Worm (Caenorhabditis elegans): ENCODE results near the gene rsp-8.

rsp-8 gene

ce11 chrIII:11834168-11834567, 8.0 kb downstream of the rsp-8 start:
- peak; percentile 42 for TF ChIP-seq rbr-2 (tag; optimal IDR thresholded peaks at IDR 0.05)
- no peak for TF ChIP-seq ZK337.2 (GFP tag; IDR thresholded peaks at IDR 0.05)
- TF ChIP-seq hlh-11 (tag; optimal IDR thresholded peaks at IDR 0.05), result peak; percentile 75
- peak; percentile 35 for TF ChIP-seq aha-1 (tag)
- TF ChIP-seq nhr-10 (tag; optimal IDR thresholded peaks at IDR 0.05), result peak; percentile 3
- TF ChIP-seq mdl-1 (tag; optimal IDR thresholded peaks at IDR 0.05), result peak in 1 of 2 experiments; percentile 33
- no peak for TF ChIP-seq duxl-1 (tag; optimal IDR thresholded peaks at IDR 0.05; ENCODE audit: poor library complexity)
- TF ChIP-seq daf-16 (GFP tag; optimal IDR thresholded peaks at IDR 0.05), result peak in 1 of 2 experiments; percentile 79
- no peak for TF ChIP-seq daf-16 (tag; optimal IDR thresholded peaks at IDR 0.05)
- TF ChIP-seq mxl-3 (GFP tag; optimal IDR thresholded peaks at IDR 0.05), result peak; percentile 14
- TF ChIP-seq lsy-2 (tag; optimal IDR thresholded peaks at IDR 0.05), result peak in 1 of 2 experiments; percentile 30
- TF ChIP-seq hlh-30 (tag; optimal IDR thresholded peaks at IDR 0.05; ENCODE audit: insufficient read depth), result peak; percentile 20
- TF ChIP-seq ceh-44 (GFP tag; IDR thresholded peaks at IDR 0.05), result no peak
- 0 out of 2 replicates have a peak, but pooled peaks have one; percentile 3 for TF ChIP-seq lin-38 (GFP tag; IDR thresholded peaks at IDR 0.05)

DNA sequence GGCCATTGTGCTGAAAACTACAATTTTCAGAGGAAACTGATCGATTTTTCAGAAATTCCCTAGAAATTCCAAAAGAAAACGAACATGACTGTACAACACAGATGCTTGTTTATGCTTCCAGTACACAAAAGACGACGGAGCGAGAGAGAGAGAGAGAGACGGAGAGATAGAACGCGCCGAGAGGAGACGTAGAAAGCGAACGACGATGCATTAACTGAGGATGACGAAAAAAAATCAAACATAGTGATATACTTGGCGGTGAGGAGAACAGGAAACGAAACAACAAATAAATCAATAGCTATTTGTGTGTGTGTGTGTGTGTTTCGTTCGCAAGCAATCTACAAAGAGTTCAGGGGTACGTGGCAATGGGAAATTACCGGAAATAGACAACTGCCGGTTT, 8.6 kb downstream of the rsp-8 start:
- TF ChIP-seq Y105C5A.15 (GFP tag; IDR thresholded peaks at IDR 0.05) (no peak), zfp-3 (GFP tag; conservative IDR thresholded peaks at IDR 0.05) (no peak), dmd-8 (GFP tag; IDR thresholded peaks at IDR 0.05) (no peak), nhr-6 (tag; optimal IDR thresholded peaks at IDR 0.05) (peak; percentile 51), unc-130 (GFP tag; optimal IDR thresholded peaks at IDR 0.05) (no peak), dve-1 (tag; optimal IDR thresholded peaks at IDR 0.05; ENCODE audit: insufficient read depth) (peak; percentile 52), aha-1 (tag) (peak; percentile 62), lin-1 (GFP tag; IDR thresholded peaks at IDR 0.05) (no peak), nhr-237 (tag; optimal IDR thresholded peaks at IDR 0.05) (no peak), lin-38 (GFP tag; IDR thresholded peaks at IDR 0.05) (no peak), nhr-10 (tag; optimal IDR thresholded peaks at IDR 0.05) (no peak), mxl-3 (GFP tag; optimal IDR thresholded peaks at IDR 0.05) (peak; percentile 10), nhr-28 (tag; optimal IDR thresholded peaks at IDR 0.05) (peak; percentile 55), madf-5 (GFP tag; IDR thresholded peaks at IDR 0.05) (no peak), ceh-28 (tag; optimal IDR thresholded peaks at IDR 0.05) (peak; percentile 30), jun-1 (tag; optimal IDR thresholded peaks at IDR 0.05) (peak; percentile 13), hlh-30 (tag; optimal IDR thresholded peaks at IDR 0.05; ENCODE audit: insufficient read depth) (peak; percentile 53), hlh-11 (tag; optimal IDR thresholded peaks at IDR 0.05) (peak; percentile 69), lin-13 (GFP tag; optimal IDR thresholded peaks at IDR 0.05) (peak; percentile 34), fkh-10 (GFP tag; optimal IDR thresholded peaks at IDR 0.05) (no peak), mdl-1 (tag; optimal IDR thresholded peaks at IDR 0.05) (peak in 1 of 2 experiments; percentile 8), hmg-1.1 (GFP tag; IDR thresholded peaks at IDR 0.05) (peak; percentile 9; the same call in 1 of the 2 replicates), unc-62 (GFP tag; optimal IDR thresholded peaks at IDR 0.05 in 1 of 2) (peak in 1 of 2 experiments; percentile 22), unc-62 (tag; optimal IDR thresholded peaks at IDR 0.05) (no peak), pha-4 (GFP tag; IDR thresholded peaks at IDR 0.05) (no peak), pha-4 (tag; optimal IDR thresholded peaks at IDR 0.05) (peak; percentile 88), nhr-76 (tag; optimal IDR thresholded peaks at IDR 0.05) (no peak), zip-2 (tag; optimal IDR thresholded peaks at IDR 0.05) (no peak), mdt-29 (GFP tag; IDR thresholded peaks at IDR 0.05) (no peak), lsy-2 (tag; optimal IDR thresholded peaks at IDR 0.05) (peak in 1 of 2 experiments; percentile 45), nhr-102 (tag; optimal IDR thresholded peaks at IDR 0.05) (peak; percentile 15), mep-1 (tag; optimal IDR thresholded peaks at IDR 0.05) (peak; percentile 56), nhr-77 (tag; optimal IDR thresholded peaks at IDR 0.05) (peak; percentile 14), nhr-25 (tag; optimal IDR thresholded peaks at IDR 0.05; ENCODE audit: borderline replicate concordance, insufficient read depth) (no peak), ceh-62 (tag; optimal IDR thresholded peaks at IDR 0.05) (no peak), set-16 (GFP tag; IDR thresholded peaks at IDR 0.05) (no peak), madf-9 (GFP tag; conservative IDR thresholded peaks at IDR 0.05) (no peak), daf-12 (tag; optimal IDR thresholded peaks at IDR 0.05) (no peak), nhr-11 (tag; optimal IDR thresholded peaks at IDR 0.05) (no peak), unc-39 (tag; optimal IDR thresholded peaks at IDR 0.05) (no peak), zfp-2 (tag; optimal IDR thresholded peaks at IDR 0.05) (no peak), pqm-1 (tag; optimal IDR thresholded peaks at IDR 0.05) (peak; percentile 21), lin-15B (tag; optimal IDR thresholded peaks at IDR 0.05) (no peak), R02D3.7 (tag; optimal IDR thresholded peaks at IDR 0.05) (no peak)

All from whole organism, L4 larva.